Worm (Caenorhabditis elegans): ENCODE results near the gene pxl-1.

The pxl-1 gene

DNA sequence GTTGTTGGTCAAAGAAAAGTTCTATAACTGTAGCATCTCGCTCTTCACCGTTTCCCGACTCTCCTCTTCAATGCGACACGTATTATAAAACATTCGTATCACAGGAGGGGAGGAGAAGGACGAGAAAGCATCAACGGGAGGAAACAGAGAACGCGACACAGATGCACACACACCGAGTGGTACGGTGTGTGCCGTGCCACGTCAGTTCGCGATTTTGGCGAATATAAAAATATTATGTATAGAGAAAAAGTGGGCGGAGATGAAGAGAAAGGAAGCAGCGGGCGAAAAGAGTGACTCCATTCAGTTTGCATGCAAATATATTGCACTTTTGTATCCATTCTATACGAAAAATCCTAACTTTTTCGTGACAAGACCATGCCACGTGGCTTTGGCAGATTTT is 18.9 kb upstream of the pxl-1 start:
- TF ChIP-seq ztf-29 (GFP tag; IDR thresholded peaks at IDR 0.05) (no peak), T22C8.4 (GFP tag; IDR thresholded peaks at IDR 0.05) (no peak), flt-1 (GFP tag; IDR thresholded peaks at IDR 0.05) (no peak), ztf-23 (GFP tag; IDR thresholded peaks at IDR 0.05) (no peak), klf-2 (GFP tag; conservative IDR thresholded peaks at IDR 0.05) (no peak), cog-1 (tag; optimal IDR thresholded peaks at IDR 0.05) (no peak), med-1 (GFP tag; optimal IDR thresholded peaks at IDR 0.05; ENCODE audit: insufficient read depth) (no peak), ref-1 (GFP tag; conservative IDR thresholded peaks at IDR 0.05) (no peak), tab-1 (GFP tag; IDR thresholded peaks at IDR 0.05) (no peak)

ce11 chrIII:5908408-5908807 is 12.6 kb upstream of the pxl-1 start, which contains the start of gene C28H8.3:
Gene C28H8.3, plus strand, starts transcription at chrIII:5908700.
- TF ChIP-seq ref-1 (GFP tag; conservative IDR thresholded peaks at IDR 0.05) (no peak), tab-1 (GFP tag; IDR thresholded peaks at IDR 0.05) (no peak), cog-1 (tag; optimal IDR thresholded peaks at IDR 0.05) (no peak)

DNA sequence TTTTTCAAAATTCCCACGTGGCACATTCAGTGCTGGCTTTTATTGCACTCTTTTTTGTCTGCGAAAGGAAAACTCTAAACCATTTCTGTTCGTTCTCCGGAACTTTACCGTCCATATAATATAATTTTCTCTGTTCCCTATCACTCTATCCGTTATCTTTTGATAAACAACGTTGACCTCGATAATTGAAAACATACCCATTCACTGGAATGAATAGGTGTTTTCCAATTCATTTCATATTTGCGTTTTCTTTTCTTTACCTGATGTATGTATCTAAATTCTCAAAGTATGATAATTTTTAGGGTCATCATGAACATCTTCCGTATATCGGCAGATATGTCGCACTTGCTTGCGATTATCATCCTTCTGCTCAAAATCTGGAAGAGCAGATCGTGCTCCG is 10.9 kb upstream of the pxl-1 start, which contains the start of gene erd-2.2:
Gene erd-2.2 (plus strand): TSS at position 301 of the 400 bp plus-strand sequence.
- no peak for TF ChIP-seq ref-1 (GFP tag; conservative IDR thresholded peaks at IDR 0.05)
- no peak for TF ChIP-seq med-1 (GFP tag; optimal IDR thresholded peaks at IDR 0.05; ENCODE audit: insufficient read depth)
- TF ChIP-seq ztf-29 (GFP tag; IDR thresholded peaks at IDR 0.05) = no peak
- no peak for TF ChIP-seq flt-1 (GFP tag; IDR thresholded peaks at IDR 0.05)
- TF ChIP-seq T22C8.4 (GFP tag; IDR thresholded peaks at IDR 0.05) = no peak
- TF ChIP-seq klf-2 (GFP tag; conservative IDR thresholded peaks at IDR 0.05) = no peak
- no peak for TF ChIP-seq tab-1 (GFP tag; IDR thresholded peaks at IDR 0.05)
- no peak for TF ChIP-seq ztf-23 (GFP tag; IDR thresholded peaks at IDR 0.05)
- no peak for TF ChIP-seq cog-1 (tag; optimal IDR thresholded peaks at IDR 0.05)

DNA sequence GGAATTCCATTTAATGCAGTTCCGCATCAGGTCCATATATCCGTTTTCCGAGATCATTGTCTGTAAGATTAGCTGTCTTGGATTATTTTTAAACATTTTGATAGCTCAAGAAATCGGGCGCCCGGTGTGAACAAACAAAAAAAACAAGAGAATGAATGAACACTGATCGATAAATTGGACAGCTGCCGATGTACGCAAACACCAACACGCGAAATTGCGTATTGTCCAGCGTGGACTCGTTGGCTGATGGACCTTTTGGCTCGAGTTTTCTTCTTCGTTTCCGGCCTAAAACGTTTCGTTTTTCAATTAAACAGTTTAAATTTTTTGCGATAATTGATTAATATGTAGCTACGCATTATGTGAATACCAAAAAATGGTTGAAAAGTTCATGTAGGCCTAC is 10.2 kb upstream of the pxl-1 start, which contains the start of gene dpff-1:
Gene dpff-1 (minus strand): TSS at position 288 of the 400 bp plus-strand sequence.
- peak; percentile 80 for TF ChIP-seq T22C8.4 (GFP tag; IDR thresholded peaks at IDR 0.05)
- no peak for TF ChIP-seq klf-2 (GFP tag; conservative IDR thresholded peaks at IDR 0.05)
- TF ChIP-seq ref-1 (GFP tag; conservative IDR thresholded peaks at IDR 0.05) = no peak
- no peak for TF ChIP-seq tab-1 (GFP tag; IDR thresholded peaks at IDR 0.05)
- TF ChIP-seq med-1 (GFP tag; optimal IDR thresholded peaks at IDR 0.05; ENCODE audit: insufficient read depth) = no peak

ce11 chrIII:5902558-5902957 is 6.7 kb upstream of the pxl-1 start:
- TF ChIP-seq T22C8.4 (GFP tag; IDR thresholded peaks at IDR 0.05) = no peak
- no peak for TF ChIP-seq med-1 (GFP tag; optimal IDR thresholded peaks at IDR 0.05; ENCODE audit: insufficient read depth)
- TF ChIP-seq ref-1 (GFP tag; conservative IDR thresholded peaks at IDR 0.05) = no peak
- TF ChIP-seq tab-1 (GFP tag; IDR thresholded peaks at IDR 0.05) = no peak
- no peak for TF ChIP-seq cog-1 (tag; optimal IDR thresholded peaks at IDR 0.05)
- no peak for TF ChIP-seq klf-2 (GFP tag; conservative IDR thresholded peaks at IDR 0.05)
- TF ChIP-seq ztf-29 (GFP tag; IDR thresholded peaks at IDR 0.05) = no peak
- TF ChIP-seq flt-1 (GFP tag; IDR thresholded peaks at IDR 0.05) = no peak
- TF ChIP-seq ztf-23 (GFP tag; IDR thresholded peaks at IDR 0.05) = no peak

- TF ChIP-seq ztf-29 (GFP tag; IDR thresholded peaks at IDR 0.05) (no peak), ztf-23 (GFP tag; IDR thresholded peaks at IDR 0.05) (no peak), med-1 (GFP tag; optimal IDR thresholded peaks at IDR 0.05; ENCODE audit: insufficient read depth) (no peak), cog-1 (tag; optimal IDR thresholded peaks at IDR 0.05) (no peak), tab-1 (GFP tag; IDR thresholded peaks at IDR 0.05) (no peak), ref-1 (GFP tag; conservative IDR thresholded peaks at IDR 0.05) (no peak), klf-2 (GFP tag; conservative IDR thresholded peaks at IDR 0.05) (no peak), flt-1 (GFP tag; IDR thresholded peaks at IDR 0.05) (no peak), T22C8.4 (GFP tag; IDR thresholded peaks at IDR 0.05) (no peak)
Measured at ce11 chrIII:5900709-5901108, 4.9 kb upstream of the pxl-1 start.

- TF ChIP-seq T22C8.4 (GFP tag; IDR thresholded peaks at IDR 0.05) (no peak), ztf-29 (GFP tag; IDR thresholded peaks at IDR 0.05) (no peak), ref-1 (GFP tag; conservative IDR thresholded peaks at IDR 0.05) (no peak), klf-2 (GFP tag; conservative IDR thresholded peaks at IDR 0.05) (no peak), cog-1 (tag; optimal IDR thresholded peaks at IDR 0.05) (no peak), ztf-23 (GFP tag; IDR thresholded peaks at IDR 0.05) (no peak), flt-1 (GFP tag; IDR thresholded peaks at IDR 0.05) (no peak)
Measured at ce11 chrIII:5898631-5899030, 2.8 kb upstream of the pxl-1 start.

ce11 chrIII:5897468-5897867 is 1.7 kb upstream of the pxl-1 start:
- TF ChIP-seq cog-1 (tag; optimal IDR thresholded peaks at IDR 0.05) (no peak), T22C8.4 (GFP tag; IDR thresholded peaks at IDR 0.05) (no peak), tab-1 (GFP tag; IDR thresholded peaks at IDR 0.05) (no peak), ztf-29 (GFP tag; IDR thresholded peaks at IDR 0.05) (no peak), klf-2 (GFP tag; conservative IDR thresholded peaks at IDR 0.05) (no peak), ref-1 (GFP tag; conservative IDR thresholded peaks at IDR 0.05) (no peak), med-1 (GFP tag; optimal IDR thresholded peaks at IDR 0.05; ENCODE audit: insufficient read depth) (no peak), ztf-23 (GFP tag; IDR thresholded peaks at IDR 0.05) (no peak), flt-1 (GFP tag; IDR thresholded peaks at IDR 0.05) (no peak)

DNA sequence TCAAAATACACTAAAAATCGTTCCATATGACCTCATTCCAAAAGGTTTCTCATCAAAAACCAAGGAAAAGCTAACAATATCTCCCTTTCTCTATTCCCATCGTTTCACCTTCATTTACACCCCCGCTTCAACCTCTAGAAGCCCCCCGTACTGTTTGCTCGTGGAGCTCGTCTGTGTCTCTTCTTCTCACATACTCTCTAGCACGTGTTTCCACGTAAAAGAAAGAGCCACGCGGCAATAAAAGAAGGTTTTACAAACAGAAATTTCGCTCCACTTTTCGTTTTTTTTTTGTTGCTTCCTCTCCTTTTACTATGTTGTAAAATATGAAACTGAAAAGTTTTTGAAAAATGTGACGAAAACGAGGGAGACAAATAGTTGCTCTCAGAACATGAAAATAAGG is 2.9 kb downstream of the pxl-1 start:
- TF ChIP-seq tab-1 (GFP tag; IDR thresholded peaks at IDR 0.05) = no peak
- TF ChIP-seq cog-1 (tag; optimal IDR thresholded peaks at IDR 0.05) = no peak
- no peak for TF ChIP-seq ztf-23 (GFP tag; IDR thresholded peaks at IDR 0.05)
- no peak for TF ChIP-seq flt-1 (GFP tag; IDR thresholded peaks at IDR 0.05)
- no peak for TF ChIP-seq med-1 (GFP tag; optimal IDR thresholded peaks at IDR 0.05; ENCODE audit: insufficient read depth)
- TF ChIP-seq T22C8.4 (GFP tag; IDR thresholded peaks at IDR 0.05) = no peak
- no peak for TF ChIP-seq ztf-29 (GFP tag; IDR thresholded peaks at IDR 0.05)
- no peak for TF ChIP-seq klf-2 (GFP tag; conservative IDR thresholded peaks at IDR 0.05)
- TF ChIP-seq ref-1 (GFP tag; conservative IDR thresholded peaks at IDR 0.05) = no peak

- TF ChIP-seq ztf-29 (GFP tag; IDR thresholded peaks at IDR 0.05) = no peak
- no peak for TF ChIP-seq T22C8.4 (GFP tag; IDR thresholded peaks at IDR 0.05)
- no peak for TF ChIP-seq ref-1 (GFP tag; conservative IDR thresholded peaks at IDR 0.05)
- no peak for TF ChIP-seq ztf-23 (GFP tag; IDR thresholded peaks at IDR 0.05)
- no peak for TF ChIP-seq med-1 (GFP tag; optimal IDR thresholded peaks at IDR 0.05; ENCODE audit: insufficient read depth)
Measured at ce11 chrIII:5888675-5889074, 7.1 kb downstream of the pxl-1 start, which contains the start of gene C28H8.8. Gene C28H8.8, minus strand, starts transcription at chrIII:5888775.

All from whole organism, midembryonic.